Worm (Caenorhabditis elegans): Measurements from ENCODE around the gene F59E12.3.

Gene F59E12.3

DNA sequence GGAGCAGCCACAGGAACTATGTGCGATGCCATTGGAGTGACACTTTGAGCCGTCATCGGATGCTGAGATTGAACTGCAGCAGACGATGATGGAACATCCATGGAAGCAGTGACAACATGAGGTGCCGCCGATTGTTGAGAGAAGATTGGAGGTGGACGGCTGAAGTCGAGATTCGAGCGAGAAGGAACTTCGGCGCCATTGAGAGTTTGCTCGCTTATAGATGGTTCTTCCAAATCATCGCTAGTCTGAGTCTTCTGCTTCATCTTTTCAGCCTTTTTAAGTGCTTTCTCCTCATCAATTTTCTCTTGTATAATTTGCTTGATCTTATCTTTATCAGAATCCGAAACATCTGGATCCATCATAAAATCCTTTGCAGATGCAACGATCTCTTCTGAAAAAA lies 4.0 kb downstream of the F59E12.3 start:
- no peak for TF ChIP-seq zip-4 (GFP tag; optimal IDR thresholded peaks at IDR 0.05)
- no peak for TF ChIP-seq ceh-63 (GFP tag; optimal IDR thresholded peaks at IDR 0.05)
- TF ChIP-seq elt-3 (tag; optimal IDR thresholded peaks at IDR 0.05), result no peak
- no peak for TF ChIP-seq nhr-77 (tag; optimal IDR thresholded peaks at IDR 0.05)
- no peak for TF ChIP-seq sup-37 (GFP tag; optimal IDR thresholded peaks at IDR 0.05)
- TF ChIP-seq nhr-71 (tag; optimal IDR thresholded peaks at IDR 0.05), result no peak
- TF ChIP-seq lin-15B (tag; optimal IDR thresholded peaks at IDR 0.05), result no peak
- no peak for TF ChIP-seq nhr-20 (tag; optimal IDR thresholded peaks at IDR 0.05)
- no peak for TF ChIP-seq grh-1 (GFP tag; IDR thresholded peaks at IDR 0.05)
- TF ChIP-seq lin-39 (tag; optimal IDR thresholded peaks at IDR 0.05), result no peak
- no peak for TF ChIP-seq nhr-90 (tag; optimal IDR thresholded peaks at IDR 0.05; ENCODE audit: poor library complexity)
- TF ChIP-seq lin-35 (GFP tag; optimal IDR thresholded peaks at IDR 0.05), result no peak
- TF ChIP-seq mef-2 (tag; optimal IDR thresholded peaks at IDR 0.05), result no peak
- no peak for TF ChIP-seq ces-1 (GFP tag; optimal IDR thresholded peaks at IDR 0.05)
- no peak for TF ChIP-seq snpc-4 (tag; optimal IDR thresholded peaks at IDR 0.05)
- TF ChIP-seq nhr-19 (GFP tag; conservative IDR thresholded peaks at IDR 0.05), result no peak

DNA sequence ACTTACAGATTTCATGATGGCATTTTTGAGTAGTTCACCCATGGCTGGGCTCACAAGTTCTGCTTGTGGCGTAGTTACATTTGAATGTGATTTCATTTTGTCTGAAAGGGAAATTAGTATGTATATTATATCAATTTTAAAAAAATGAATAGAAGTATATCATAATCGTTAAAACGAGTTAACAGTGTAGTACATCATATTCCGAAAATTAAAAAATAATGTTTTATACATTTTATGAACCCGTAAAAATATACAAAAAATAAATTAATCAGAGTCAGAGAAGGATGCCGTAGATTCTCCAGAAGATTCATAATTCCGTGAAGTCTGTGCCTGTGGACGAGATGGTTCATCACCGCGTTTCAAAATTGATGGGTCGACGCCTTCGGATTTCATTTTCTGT lies 8.8 kb downstream of the F59E12.3 start, which contains the start of gene F59E12.9:
Gene F59E12.9 (minus strand): TSS at position 101 of the 400 bp plus-strand sequence.
- TF ChIP-seq irx-1 (tag; optimal IDR thresholded peaks at IDR 0.05) (no peak), mef-2 (tag; optimal IDR thresholded peaks at IDR 0.05) (no peak), ces-1 (GFP tag; optimal IDR thresholded peaks at IDR 0.05) (no peak), fkh-8 (tag; optimal IDR thresholded peaks at IDR 0.05) (no peak), isw-1 (GFP tag; IDR thresholded peaks at IDR 0.05) (no peak), lsy-2 (tag; optimal IDR thresholded peaks at IDR 0.05) (no peak), nhr-76 (tag; optimal IDR thresholded peaks at IDR 0.05) (no peak), mep-1 (tag; optimal IDR thresholded peaks at IDR 0.05) (no peak), nhr-11 (tag; optimal IDR thresholded peaks at IDR 0.05) (no peak), xbp-1 (tag; optimal IDR thresholded peaks at IDR 0.05) (no peak)

DNA sequence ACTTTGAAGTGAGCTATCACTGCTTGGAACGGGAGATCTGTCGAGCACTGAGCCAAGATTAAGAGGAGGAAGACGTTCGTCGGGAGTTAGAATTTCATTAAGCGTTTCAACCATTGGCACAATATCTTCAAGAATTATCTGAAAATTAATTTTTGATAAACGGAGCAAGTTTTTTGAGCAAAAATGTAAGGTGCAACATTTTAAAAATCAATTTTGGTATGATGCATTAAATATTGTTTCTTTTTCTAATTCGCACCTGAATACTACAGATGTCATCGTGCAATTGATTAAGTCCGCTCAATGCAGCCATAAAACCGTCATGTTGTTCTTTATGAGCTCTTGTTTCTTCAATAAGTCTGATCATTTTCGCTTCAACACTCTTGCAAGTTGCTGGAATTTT lies 10.1 kb downstream of the F59E12.3 start, which contains the start of gene ddl-1:
Gene ddl-1 (minus strand): TSS at position 101 of the 400 bp plus-strand sequence.
- TF ChIP-seq mef-2 (tag; optimal IDR thresholded peaks at IDR 0.05) (no peak), nhr-77 (tag; optimal IDR thresholded peaks at IDR 0.05) (no peak), unc-86 (tag; optimal IDR thresholded peaks at IDR 0.05) (no peak), xbp-1 (tag; optimal IDR thresholded peaks at IDR 0.05) (no peak)

DNA sequence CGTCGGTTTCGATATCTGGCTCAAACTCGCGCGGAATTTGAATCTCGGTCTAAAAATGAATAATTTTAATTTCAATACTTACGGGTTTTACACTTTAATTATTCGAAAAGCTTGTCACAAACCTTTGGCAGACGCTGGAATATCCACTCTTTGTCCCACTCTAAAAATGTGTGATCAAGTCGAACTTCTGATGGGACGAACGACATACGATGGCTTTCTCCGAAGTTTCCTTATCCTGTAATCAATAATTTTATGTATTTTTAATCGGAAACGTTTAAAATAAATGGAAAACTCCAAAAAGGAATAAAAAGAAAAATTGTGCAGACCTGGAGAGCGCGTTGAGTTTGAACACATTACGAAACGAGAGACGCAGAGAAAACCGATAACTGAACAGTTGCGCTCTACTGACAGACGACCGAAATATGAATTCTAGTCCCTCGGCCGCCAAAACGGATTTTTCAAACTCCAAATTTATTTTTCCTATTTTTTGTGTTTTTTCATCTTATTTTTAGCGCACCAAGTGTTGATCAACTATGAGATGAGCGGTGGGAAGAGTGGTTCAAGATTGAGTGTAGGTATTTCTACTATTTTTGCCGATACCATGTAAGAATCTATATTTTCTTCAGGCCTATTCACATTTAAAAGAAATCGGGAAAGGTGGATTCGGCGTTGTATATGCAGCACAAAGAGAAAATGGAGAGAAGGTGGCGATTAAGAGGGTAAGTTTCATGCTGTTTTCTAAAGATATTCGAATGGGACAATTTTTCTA lies 11.3 kb downstream of the F59E12.3 start, which contains the start of the genes sam-4, F59E12.17 and zyg-1:
Gene sam-4 (minus strand): TSS at position 51 of the 769 bp plus-strand sequence.
Gene F59E12.17 (minus strand): TSS at position 235 of the 769 bp plus-strand sequence.
Gene zyg-1 (plus strand): TSS at position 513 of the 769 bp plus-strand sequence.
- TF ChIP-seq lin-13 (GFP tag; optimal IDR thresholded peaks at IDR 0.05), result no peak
- peak; percentile 74 for TF ChIP-seq nhr-85 (tag)
- peak; percentile 85 for TF ChIP-seq C16A3.4 (tag; optimal IDR thresholded peaks at IDR 0.05)
- no peak for TF ChIP-seq hlh-17 (GFP tag; optimal IDR thresholded peaks at IDR 0.05; ENCODE audit: borderline replicate concordance)
- no peak for TF ChIP-seq fkh-4 (tag; optimal IDR thresholded peaks at IDR 0.05; ENCODE audit: borderline replicate concordance)
- TF ChIP-seq dpl-1 (GFP tag; optimal IDR thresholded peaks at IDR 0.05), result peak; percentile 68 to 87 (median 77)
- peak; percentile 61 for TF ChIP-seq nhr-20 (tag; optimal IDR thresholded peaks at IDR 0.05)
- peak; percentile 53 for TF ChIP-seq snpc-4 (tag; optimal IDR thresholded peaks at IDR 0.05)
- TF ChIP-seq tlp-1 (tag; optimal IDR thresholded peaks at IDR 0.05), result no peak
- peak; percentile 52 for TF ChIP-seq tbx-2 (tag; optimal IDR thresholded peaks at IDR 0.05)
- TF ChIP-seq ceh-88 (GFP tag; IDR thresholded peaks at IDR 0.05), result no peak
- peak; percentile 57 for TF ChIP-seq ceh-90 (tag; optimal IDR thresholded peaks at IDR 0.05)
- TF ChIP-seq lir-3 (tag; optimal IDR thresholded peaks at IDR 0.05; ENCODE audit: poor library complexity), result peak; percentile 77
- no peak for TF ChIP-seq sox-4 (tag; optimal IDR thresholded peaks at IDR 0.05)
- peak; percentile 12 for TF ChIP-seq unc-86 (tag; optimal IDR thresholded peaks at IDR 0.05)
- TF ChIP-seq irx-1 (tag; optimal IDR thresholded peaks at IDR 0.05), result no peak
- no peak for TF ChIP-seq ztf-11 (tag; optimal IDR thresholded peaks at IDR 0.05)
- TF ChIP-seq nhr-47 (tag; optimal IDR thresholded peaks at IDR 0.05), result peak; percentile 50
- no peak for TF ChIP-seq C34B4.2 (tag; optimal IDR thresholded peaks at IDR 0.05)
- TF ChIP-seq nhr-77 (tag; optimal IDR thresholded peaks at IDR 0.05), result no peak
- TF ChIP-seq lsy-2 (tag; optimal IDR thresholded peaks at IDR 0.05), result peak; percentile 56 to 86
- TF ChIP-seq blmp-1 (tag; optimal IDR thresholded peaks at IDR 0.05), result no peak
- peak; percentile 86 for TF ChIP-seq rnt-1 (tag; optimal IDR thresholded peaks at IDR 0.05)
- TF ChIP-seq fkh-8 (tag; optimal IDR thresholded peaks at IDR 0.05), result peak; percentile 60
- 0 out of 2 replicates have a peak, but pooled peaks have one; percentile 20 for TF ChIP-seq nhr-19 (GFP tag; conservative IDR thresholded peaks at IDR 0.05)
- TF ChIP-seq xbp-1 (tag; optimal IDR thresholded peaks at IDR 0.05), result peak; percentile 47
- peak; percentile 8 to 84 (median 37) for TF ChIP-seq ceh-82 (tag; optimal IDR thresholded peaks at IDR 0.05)
- TF ChIP-seq lin-15B (tag; optimal IDR thresholded peaks at IDR 0.05), result peak; percentile 86
- peak; percentile 81 for TF ChIP-seq skn-1 (tag; optimal IDR thresholded peaks at IDR 0.05)

All from whole organism, L1 larva.